Fruit fly (Drosophila melanogaster): ENCODE results near the gene CG4884.

DNA sequence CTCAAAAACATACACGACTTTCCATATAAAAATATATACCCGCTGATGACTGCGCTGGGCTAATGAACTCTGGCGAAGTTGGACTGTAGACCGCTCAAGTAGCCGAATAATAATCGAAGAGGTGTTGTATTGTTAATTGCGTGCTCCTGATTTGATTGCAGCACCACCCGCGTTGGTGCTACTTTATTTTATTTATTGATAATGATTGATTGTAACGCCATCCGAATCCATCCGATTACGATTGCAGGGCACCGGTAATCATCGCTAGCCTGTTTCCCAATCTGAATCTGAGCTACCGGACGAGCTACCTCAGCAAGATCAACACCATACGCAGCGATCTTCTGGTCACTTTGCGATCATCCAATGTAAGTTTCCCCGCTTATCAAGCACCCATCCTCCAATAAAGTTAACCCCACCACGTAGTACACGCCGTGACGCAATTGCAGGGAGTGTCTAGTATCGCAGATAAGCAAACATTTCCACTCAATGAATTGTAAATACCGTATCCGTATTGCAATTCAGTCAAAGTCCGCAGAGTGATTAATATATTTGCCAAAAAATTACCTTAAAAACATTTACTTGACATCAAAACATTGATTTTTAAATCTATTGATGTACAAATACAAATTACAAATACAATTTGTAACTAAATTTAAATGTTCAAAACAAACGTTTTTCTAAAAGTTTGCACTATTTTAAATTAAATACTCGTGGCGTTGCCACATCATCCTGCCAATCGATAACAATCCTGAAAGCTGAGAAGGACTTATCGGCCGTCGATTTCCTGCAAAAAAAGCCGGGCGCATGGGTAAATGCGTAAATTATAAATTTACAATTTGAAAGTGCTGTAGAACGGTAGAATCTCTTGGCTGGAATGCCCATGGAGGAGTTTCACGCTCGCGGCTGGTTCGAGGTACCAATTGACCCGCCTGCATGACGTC lies 29.8 kb downstream of the CG4884 start:
- TF ChIP-seq CG8478 (optimal IDR thresholded peaks at IDR 0.05) = no peak
- TF ChIP-seq CTCF (optimal IDR thresholded peaks at IDR 0.05) = no peak
